Fruit fly (Drosophila melanogaster): ENCODE measurements around the gene CG6321.
A peak's percentile ranks its signal among the peaks of the same experiment; 100 is the strongest.

CG6321 gene

dm6 chr3L:11091943-11092609 is 31.1 kb upstream of the CG6321 start (continued):
- TF ChIP-seq cad (GFP tag; optimal IDR thresholded peaks at IDR 0.05) (no peak), Sry-β (GFP tag; optimal IDR thresholded peaks at IDR 0.05) (no peak), dmrt11E (tag; optimal IDR thresholded peaks at IDR 0.05) (peak; percentile 31), CG17802 (tag; optimal IDR thresholded peaks at IDR 0.05) (peak; percentile 12), nau (GFP tag; optimal IDR thresholded peaks at IDR 0.05) (peak; percentile 47), CG42726 (GFP tag; IDR thresholded peaks at IDR 0.05; ENCODE audit: partially characterized antibody) (no peak), CG5245 (GFP tag; optimal IDR thresholded peaks at IDR 0.05) (peak; percentile 29), Fer3 (tag; optimal IDR thresholded peaks at IDR 0.05) (peak; percentile 24), slou (GFP tag; optimal IDR thresholded peaks at IDR 0.05) (no peak), dm (GFP tag; optimal IDR thresholded peaks at IDR 0.05) (no peak), B-H2 (GFP tag; optimal IDR thresholded peaks at IDR 0.05) (no peak), Dfd (GFP tag; optimal IDR thresholded peaks at IDR 0.05) (no peak), CG15696 (tag; optimal IDR thresholded peaks at IDR 0.05) (no peak), CG10959 (GFP tag; IDR thresholded peaks at IDR 0.05) (no peak), CG4617 (GFP tag; optimal IDR thresholded peaks at IDR 0.05; ENCODE audit: borderline replicate concordance) (peak; percentile 94), sqz (GFP tag; optimal IDR thresholded peaks at IDR 0.05) (peak; percentile 56), CG16815 (GFP tag; optimal IDR thresholded peaks at IDR 0.05) (peak; percentile 37), pfk (GFP tag; optimal IDR thresholded peaks at IDR 0.05) (no peak), emc (GFP tag; optimal IDR thresholded peaks at IDR 0.05) (no peak), E2f1 (GFP tag; IDR thresholded peaks at IDR 0.05) (no peak), HLH4C (GFP tag; IDR thresholded peaks at IDR 0.05; ENCODE audit: partially characterized antibody) (no peak), lab (GFP tag; optimal IDR thresholded peaks at IDR 0.05) (peak; percentile 80), CG12744 (GFP tag; optimal IDR thresholded peaks at IDR 0.05) (no peak), al (GFP tag; IDR thresholded peaks at IDR 0.05) (no peak), BEAF-32 (GFP tag; optimal IDR thresholded peaks at IDR 0.05) (peak; percentile 1), danr (GFP tag; IDR thresholded peaks at IDR 0.05) (no peak), pho (GFP tag; optimal IDR thresholded peaks at IDR 0.05) (peak; percentile 48), bbx (GFP tag; IDR thresholded peaks at IDR 0.05; ENCODE audit: partially characterized antibody) (peak; percentile 48), HHEX (GFP tag; optimal IDR thresholded peaks at IDR 0.05) (peak; percentile 69), tio (GFP tag; optimal IDR thresholded peaks at IDR 0.05) (no peak), CG10462 (GFP tag; optimal IDR thresholded peaks at IDR 0.05) (peak; percentile 43), CG9932 (GFP tag; IDR thresholded peaks at IDR 0.05) (peak; percentile 53), CG11247 (GFP tag; IDR thresholded peaks at IDR 0.05) (peak; percentile 68), CG15011 (GFP tag; optimal IDR thresholded peaks at IDR 0.05) (no peak), esg (GFP tag; conservative IDR thresholded peaks at IDR 0.05) (no peak), CG13624 (GFP tag; optimal IDR thresholded peaks at IDR 0.05) (peak; percentile 74), NC2β (GFP tag; optimal IDR thresholded peaks at IDR 0.05) (peak; percentile 60), prd (optimal IDR thresholded peaks at IDR 0.05) (no peak), prd (GFP tag; IDR thresholded peaks at IDR 0.05) (peak; percentile 52), TFAM (GFP tag; optimal IDR thresholded peaks at IDR 0.05) (no peak), Kr (GFP tag; optimal IDR thresholded peaks at IDR 0.05) (no peak), az2 (GFP tag; optimal IDR thresholded peaks at IDR 0.05) (peak; percentile 27), CG14441 (GFP tag; IDR thresholded peaks at IDR 0.05) (peak; percentile 7; the same call in 1 of the 2 replicates), amos (GFP tag; IDR thresholded peaks at IDR 0.05; ENCODE audit: partially characterized antibody) (0 out of 2 replicates have a peak, but pooled peaks have one; percentile 21), CG10654 (GFP tag; optimal IDR thresholded peaks at IDR 0.05) (peak; percentile 37), CG12299 (tag; optimal IDR thresholded peaks at IDR 0.05) (no peak), CG14860 (GFP tag; IDR thresholded peaks at IDR 0.05; ENCODE audit: partially characterized antibody) (no peak), Dad (GFP tag; optimal IDR thresholded peaks at IDR 0.05) (peak; percentile 58), CG6272 (GFP tag; IDR thresholded peaks at IDR 0.05) (peak; percentile 76), aop (GFP tag; IDR thresholded peaks at IDR 0.05) (no peak)

Data from whole organism, embryonic.